Fruit fly (Drosophila melanogaster): ENCODE measurements around the gene CG3634.

DNA sequence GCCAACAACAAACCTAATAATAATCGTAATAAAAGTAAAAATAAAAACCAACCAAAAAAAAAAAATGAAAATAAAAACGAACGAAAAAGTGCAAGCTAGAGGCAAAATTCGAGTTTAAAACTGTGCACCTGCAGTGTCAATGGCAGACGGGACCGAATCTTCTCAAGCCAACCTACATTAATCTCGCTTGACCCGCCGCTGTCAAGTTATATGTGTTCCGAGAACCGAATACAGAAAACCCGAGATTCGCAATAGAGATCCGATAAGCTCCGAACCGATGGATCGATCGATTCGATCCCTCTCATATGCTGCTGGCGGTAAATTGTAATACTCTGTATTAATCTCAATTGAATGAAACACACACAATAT lies 36.4 kb downstream of the CG3634 start:
- TF ChIP-seq CG9948 (tag; optimal IDR thresholded peaks at IDR 0.05): no peak
- no peak for TF ChIP-seq D1 (tag; optimal IDR thresholded peaks at IDR 0.05)
- no peak for TF ChIP-seq CG8159 (tag; optimal IDR thresholded peaks at IDR 0.05)
- TF ChIP-seq CG10348 (GFP tag; IDR thresholded peaks at IDR 0.05): no peak
- no peak for TF ChIP-seq rn (GFP tag; IDR thresholded peaks at IDR 0.05)

Data from whole organism, pupa.